Fruit fly (Drosophila melanogaster) whole organism, embryonic: Measurements from ENCODE around the gene CG5498.

Experiments used
- BtbVII ChIP-seq: fragments of 200-800 bp; sonication (Bioruptor generic); optimal IDR thresholded peaks from 3 replicates; lab custom pipeline; 2017; ENCODE audit warnings: missing biosample characterization, mild to moderate bottlenecking, missing genetic modification characterization
- CG10274 ChIP-seq: fragments of 200-800 bp; sonication (Bioruptor generic); optimal IDR thresholded peaks from 3 replicates; lab custom pipeline; 2017; ENCODE audit warnings: missing biosample characterization, mild to moderate bottlenecking, missing genetic modification characterization
- CG10565 ChIP-seq: fragments of 200-800 bp; sonication (Bioruptor generic); optimal IDR thresholded peaks from 3 replicates; lab custom pipeline; 2016; ENCODE audit warnings: missing biosample characterization, mild to moderate bottlenecking, missing genetic modification characterization
- CG11696 ChIP-seq: fragments of 200-800 bp; sonication (Bioruptor generic); IDR thresholded peaks from 2 replicates; pipeline ENCODE4 v1.3.6; 2022; ENCODE audit warnings: missing biosample characterization, missing genetic modification characterization
- CG13624 ChIP-seq: fragments of 200-800 bp; sonication (Bioruptor generic); optimal IDR thresholded peaks from 2 replicates; lab custom pipeline; 2016; ENCODE audit warnings: missing biosample characterization, missing genetic modification characterization
- CG15011 ChIP-seq: fragments of 200-800 bp; sonication (Bioruptor generic); optimal IDR thresholded peaks from 3 replicates; lab custom pipeline; 2018; ENCODE audit warnings: missing biosample characterization, mild to moderate bottlenecking, missing genetic modification characterization
- CG16813 ChIP-seq: fragments of 200-800 bp; sonication (Bioruptor generic); IDR thresholded peaks from 3 replicates; pipeline ENCODE4 v1.3.6; 2022; ENCODE audit warnings: missing biosample characterization, missing genetic modification characterization; ENCODE audit not compliant: partially characterized antibody
- CG17361 ChIP-seq: fragments of 200-800 bp; sonication (Bioruptor generic); IDR thresholded peaks from 3 replicates; pipeline ENCODE4 v1.3.6; 2022; ENCODE audit warnings: missing biosample characterization, missing genetic modification characterization
- CG1792 ChIP-seq: fragments of 200-800 bp; sonication (Bioruptor generic); optimal IDR thresholded peaks from 2 replicates; lab custom pipeline; 2016; ENCODE audit warnings: missing biosample characterization, missing genetic modification characterization
- CG2678 ChIP-seq: fragments of 200-800 bp; sonication (Bioruptor generic); optimal IDR thresholded peaks from 3 replicates; lab custom pipeline; 2019; ENCODE audit warnings: missing biosample characterization, mild to moderate bottlenecking, missing genetic modification characterization, moderate library complexity
- CG2712 ChIP-seq: fragments of 200-800 bp; optimal IDR thresholded peaks from 3 replicates; lab custom pipeline; 2019; ENCODE audit warnings: missing biosample characterization, mild to moderate bottlenecking, missing genetic modification characterization, moderate library complexity
- CG2875 ChIP-seq: fragments of 200-800 bp; sonication (Bioruptor generic); optimal IDR thresholded peaks from 2 replicates; lab custom pipeline; 2017; ENCODE audit warnings: missing biosample characterization, mild to moderate bottlenecking, missing genetic modification characterization, missing genetic modification reagents
- CG34376 ChIP-seq: fragments of 200-800 bp; sonication (Bioruptor generic); optimal IDR thresholded peaks from 2 replicates; lab custom pipeline; 2018; ENCODE audit warnings: missing biosample characterization, mild to moderate bottlenecking, missing genetic modification characterization
- CG34422 ChIP-seq: fragments of 200-800 bp; sonication (Bioruptor generic); IDR thresholded peaks from 3 replicates; pipeline ENCODE4 v1.3.6; 2022; ENCODE audit warnings: missing biosample characterization, missing genetic modification characterization
- CG3847 ChIP-seq: fragments of 200-800 bp; sonication (Bioruptor generic); IDR thresholded peaks from 2 replicates; pipeline ENCODE4 v1.3.6; 2022; ENCODE audit warnings: missing biosample characterization, missing genetic modification characterization
- CG7271 ChIP-seq: fragments of 200-800 bp; sonication (Bioruptor generic); optimal IDR thresholded peaks from 2 replicates; lab custom pipeline; 2018; ENCODE audit warnings: missing biosample characterization, mild to moderate bottlenecking, missing genetic modification characterization, moderate library complexity
- CG7357 ChIP-seq: fragments of 200-800 bp; sonication (Bioruptor generic); IDR thresholded peaks from 3 replicates; pipeline ENCODE4 v1.3.6; 2022; ENCODE audit warnings: missing biosample characterization, missing genetic modification characterization
- CG7786 ChIP-seq: fragments of 200-800 bp; sonication (Bioruptor generic); optimal IDR thresholded peaks from 2 replicates; lab custom pipeline; 2016; ENCODE audit warnings: missing biosample characterization, missing genetic modification characterization
- CG8089 ChIP-seq: fragments of 200-800 bp; sonication (Bioruptor generic); optimal IDR thresholded peaks from 3 replicates; lab custom pipeline; 2016; ENCODE audit warnings: missing biosample characterization, missing genetic modification characterization
- D ChIP-seq, 2 experiments: fragments of 200-800 bp in 1 of 2; fragments of >200 bp in 1 of 2; sonication (Bioruptor generic) in 1 of 2; optimal IDR thresholded peaks; 2 replicates in 1 of 2; 3 replicates in 1 of 2; lab custom pipeline; 2017; ENCODE audit warnings: mild to moderate bottlenecking in 1 of 2, missing biosample characterization in 1 of 2, missing genetic modification characterization in 1 of 2, missing genetic modification reagents in 1 of 2
- Dref ChIP-seq: fragments of 200-800 bp; sonication (Bioruptor generic); IDR thresholded peaks from 2 replicates; pipeline ENCODE4 v1.3.6; 2022; ENCODE audit warnings: missing biosample characterization, missing genetic modification characterization
- Eip74EF ChIP-seq, 2 experiments: fragments of 200-800 bp in 1 of 2; fragments of >200 bp in 1 of 2; sonication (Bioruptor generic) in 1 of 2; optimal IDR thresholded peaks; 2 replicates each; lab custom pipeline; 2017 to 2019; ENCODE audit warnings: missing biosample characterization in 2 of 2, missing genetic modification characterization in 2 of 2, mild to moderate bottlenecking in 1 of 2, moderate library complexity in 1 of 2
- Elba2 ChIP-seq: fragments of 200-800 bp; sonication (Bioruptor generic); optimal IDR thresholded peaks from 3 replicates; lab custom pipeline; 2016; ENCODE audit warnings: missing biosample characterization, missing genetic modification characterization
- Fer3 ChIP-seq: fragments of 200-800 bp; sonication (Bioruptor generic); optimal IDR thresholded peaks from 2 replicates; lab custom pipeline; 2018; ENCODE audit warnings: missing biosample characterization, mild to moderate bottlenecking, missing genetic modification characterization, moderate library complexity
- Hand ChIP-seq: fragments of 200-800 bp; sonication (Bioruptor generic); optimal IDR thresholded peaks from 2 replicates; lab custom pipeline; 2017; ENCODE audit warnings: mild to moderate bottlenecking, missing biosample characterization, missing genetic modification reagents, missing genetic modification characterization
- Med ChIP-seq: fragments of 200-800 bp; sonication (Bioruptor generic); peaks from one replicate; lab custom pipeline; 2016; ENCODE audit warnings: missing biosample characterization, missing genetic modification characterization, mild to moderate bottlenecking, inconsistent platforms, moderate library complexity
- Myb ChIP-seq: fragments of 200-800 bp; sonication (Bioruptor generic); optimal IDR thresholded peaks from 2 replicates; lab custom pipeline; 2016; ENCODE audit warnings: missing biosample characterization, missing genetic modification characterization
- Nf-YC ChIP-seq: fragments of 200-800 bp; optimal IDR thresholded peaks from 3 replicates; lab custom pipeline; 2019; ENCODE audit warnings: missing biosample characterization, mild to moderate bottlenecking, missing genetic modification characterization, moderate library complexity
- Opbp ChIP-seq: fragments of 200-800 bp; sonication (Bioruptor generic); IDR thresholded peaks from 3 replicates; pipeline ENCODE4 v1.3.6; 2022; ENCODE audit warnings: missing biosample characterization, missing genetic modification characterization; ENCODE audit not compliant: partially characterized antibody
- Scr ChIP-seq: fragments of 200-800 bp; sonication (Bioruptor generic); IDR thresholded peaks from 2 replicates; pipeline ENCODE4 v1.3.6; 2022; ENCODE audit warnings: missing biosample characterization, missing genetic modification characterization; ENCODE audit not compliant: partially characterized antibody
- Taf1 ChIP-seq: fragments of 200-800 bp; sonication (Bioruptor generic); IDR thresholded peaks from 2 replicates; pipeline ENCODE4 v1.3.6; 2022; ENCODE audit warnings: missing biosample characterization, missing genetic modification characterization
- Tbp ChIP-seq: fragments of >200 bp; optimal IDR thresholded peaks from 2 replicates; lab custom pipeline; 2018; ENCODE audit warnings: missing biosample characterization, missing genetic modification characterization
- bcd ChIP-seq: fragments of 200-800 bp; sonication (Bioruptor generic); optimal IDR thresholded peaks from 2 replicates; lab custom pipeline; 2017; ENCODE audit warnings: missing biosample characterization, mild to moderate bottlenecking, missing genetic modification characterization
- crp ChIP-seq, 2 experiments: fragments of 200-800 bp; sonication (Bioruptor generic); optimal IDR thresholded peaks; 2 replicates in 1 of 2; 3 replicates in 1 of 2; lab custom pipeline; 2017; ENCODE audit warnings: missing biosample characterization in 2 of 2, missing genetic modification characterization in 2 of 2, mild to moderate bottlenecking in 1 of 2, moderate library complexity in 1 of 2
- dmrt11E ChIP-seq: fragments of 200-800 bp; sonication (Bioruptor generic); optimal IDR thresholded peaks from 3 replicates; lab custom pipeline; 2018; ENCODE audit warnings: missing biosample characterization, mild to moderate bottlenecking, missing genetic modification characterization, moderate library complexity
- fd96Cb ChIP-seq: fragments of 200-800 bp; sonication (Bioruptor generic); optimal IDR thresholded peaks from 2 replicates; lab custom pipeline; 2018; ENCODE audit warnings: missing biosample characterization, mild to moderate bottlenecking, missing genetic modification characterization, moderate library complexity
- gce ChIP-seq: fragments of 200-800 bp; sonication (Bioruptor generic); IDR thresholded peaks from 3 replicates; pipeline ENCODE4 v1.3.6; 2022; ENCODE audit warnings: missing biosample characterization, missing genetic modification characterization
- hbn ChIP-seq: fragments of 200-800 bp; sonication (Bioruptor generic); IDR thresholded peaks from 2 replicates; pipeline ENCODE4 v1.3.6; 2022; ENCODE audit warnings: missing biosample characterization, missing genetic modification characterization; ENCODE audit not compliant: partially characterized antibody
- ken ChIP-seq: fragments of 200-800 bp; sonication (Bioruptor generic); IDR thresholded peaks from 3 replicates; pipeline ENCODE4 v1.3.6; 2022; ENCODE audit warnings: missing biosample characterization, missing genetic modification characterization
- nerfin-2 ChIP-seq: fragments of 200-800 bp; sonication (Bioruptor generic); IDR thresholded peaks from 2 replicates; pipeline ENCODE4 v1.3.6; 2022; ENCODE audit warnings: missing biosample characterization, missing genetic modification characterization; ENCODE audit not compliant: partially characterized antibody
- odd ChIP-seq: fragments of 200-800 bp; sonication (Bioruptor generic); optimal IDR thresholded peaks from 2 replicates; lab custom pipeline; 2017; ENCODE audit warnings: missing biosample characterization, mild to moderate bottlenecking, missing genetic modification characterization
- prd ChIP-seq, 3 experiments: fragments of >200 bp in 2 of 3; fragments of 200-800 bp in 1 of 3; sonication (Bioruptor generic) in 1 of 3; optimal IDR thresholded peaks in 2 of 3; IDR thresholded peaks in 1 of 3; 2 replicates in 2 of 3; 3 replicates in 1 of 3; pipeline versions ENCODE4 v1.3.6 to Lab custom; 2017 to 2022; ENCODE audit warnings: missing biosample characterization in 1 of 3, missing genetic modification characterization in 1 of 3
- stwl ChIP-seq: fragments of 200-800 bp; sonication (Bioruptor generic); optimal IDR thresholded peaks from 3 replicates; lab custom pipeline; 2018; ENCODE audit warnings: missing biosample characterization, mild to moderate bottlenecking, missing genetic modification characterization, moderate library complexity
- tgo ChIP-seq: fragments of 200-800 bp; sonication (Bioruptor generic); IDR thresholded peaks from 3 replicates; pipeline ENCODE4 v1.3.6; 2022; ENCODE audit warnings: missing biosample characterization, missing genetic modification characterization
- tio ChIP-seq: fragments of 200-800 bp; sonication (Bioruptor generic); optimal IDR thresholded peaks from 2 replicates; lab custom pipeline; 2017; ENCODE audit warnings: missing biosample characterization, missing genetic modification characterization, inconsistent platforms
- unpg ChIP-seq: fragments of 200-800 bp; sonication (Bioruptor generic); optimal IDR thresholded peaks from 3 replicates; lab custom pipeline; 2018; ENCODE audit warnings: missing biosample characterization, mild to moderate bottlenecking, missing genetic modification characterization, moderate library complexity
- wek ChIP-seq: fragments of 200-800 bp; sonication (Bioruptor generic); optimal IDR thresholded peaks from 3 replicates; lab custom pipeline; 2018; ENCODE audit warnings: missing biosample characterization, mild to moderate bottlenecking, missing genetic modification characterization, moderate library complexity

CG5498 gene

DNA sequence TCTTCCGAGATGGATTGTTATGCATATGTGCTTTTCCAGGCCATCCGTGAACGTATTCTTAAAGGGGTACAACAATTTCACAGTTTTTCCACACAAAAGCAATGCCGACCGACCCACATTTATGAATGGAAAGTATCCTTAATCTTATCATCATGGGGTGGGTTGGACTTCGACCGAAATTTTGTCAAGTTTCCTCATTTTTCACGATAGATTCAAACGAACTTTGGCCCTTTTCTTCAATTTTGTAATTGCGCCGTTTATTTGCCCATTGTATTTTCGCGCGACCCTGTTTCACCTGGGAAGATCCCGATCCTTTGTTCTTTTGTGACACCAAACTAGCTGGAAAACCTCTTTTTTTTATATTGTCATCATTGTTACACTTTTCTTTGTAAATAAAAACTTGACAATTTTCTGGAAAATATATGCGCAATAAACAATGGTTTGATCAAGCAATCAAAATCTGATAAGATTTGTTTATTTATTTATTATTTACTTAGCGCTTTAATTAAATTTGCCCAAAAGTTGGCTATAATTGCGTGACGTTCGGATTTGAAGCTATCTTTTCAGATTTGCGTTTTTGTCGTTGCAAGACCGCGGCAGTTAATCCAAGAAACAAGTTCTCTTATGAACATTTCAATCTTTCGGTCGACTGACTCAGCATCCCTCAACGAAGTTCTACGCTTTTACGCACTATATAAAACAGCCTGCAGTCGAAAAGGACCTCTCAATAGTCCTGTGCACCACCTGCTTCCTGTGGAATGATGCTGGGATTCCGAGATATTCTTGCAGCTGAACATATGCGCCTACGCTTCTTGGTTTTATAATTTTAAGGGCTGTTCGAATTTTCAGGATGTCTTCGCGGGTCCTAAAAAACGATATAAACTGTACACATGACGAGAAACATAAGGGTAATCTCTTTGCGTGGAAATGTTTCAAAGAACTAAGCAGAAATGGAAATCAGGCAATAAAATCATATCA lies 22.4 kb upstream of the CG5498 start (continued):
- peak; percentile 2 for TF ChIP-seq CG2712
- TF ChIP-seq gce (GFP tag; lab: Robert Waterston, UW): no peak
- TF ChIP-seq CG15011: no peak
- TF ChIP-seq Nf-YC (tag; lab: Kevin White, UChicago): peak; percentile 21
- TF ChIP-seq stwl: no peak
- no peak for TF ChIP-seq CG34422 (GFP tag; lab: Robert Waterston, UW)
- peak; percentile 45 for TF ChIP-seq unpg (GFP tag; lab: Kevin White, UChicago)
- no peak for TF ChIP-seq Myb (GFP tag; lab: Kevin White, UChicago)
- no peak for TF ChIP-seq CG16813 (GFP tag; lab: Robert Waterston, UW)
- TF ChIP-seq CG1792 (GFP tag; lab: Kevin White, UChicago): no peak
- no peak for TF ChIP-seq hbn (GFP tag; lab: Robert Waterston, UW)
- TF ChIP-seq fd96Cb (tag; lab: Kevin White, UChicago): no peak
- TF ChIP-seq crp (GFP tag; optimal IDR thresholded peaks at IDR 0.05; lab: Kevin White, UChicago): no peak
- no peak for TF ChIP-seq Elba2
- TF ChIP-seq CG34376 (GFP tag; lab: Kevin White, UChicago): no peak
- no peak for TF ChIP-seq prd (optimal IDR thresholded peaks at IDR 0.05; lab: Kevin White, UChicago)
- TF ChIP-seq prd (GFP tag; IDR thresholded peaks at IDR 0.05; lab: Robert Waterston, UW): no peak
- no peak for TF ChIP-seq nerfin-2 (GFP tag; lab: Robert Waterston, UW)
- no peak for TF ChIP-seq CG7786 (GFP tag; lab: Kevin White, UChicago)
- no peak for TF ChIP-seq tgo
- TF ChIP-seq CG7271 (tag; lab: Kevin White, UChicago): no peak
- no peak for TF ChIP-seq Tbp
- TF ChIP-seq BtbVII: no peak
- TF ChIP-seq Opbp (GFP tag; lab: Robert Waterston, UW): no peak
- TF ChIP-seq CG7357 (GFP tag; lab: Robert Waterston, UW): no peak
- peak; percentile 27 for TF ChIP-seq odd (GFP tag; lab: Kevin White, UChicago)
- no peak for TF ChIP-seq CG8089 (GFP tag; lab: Kevin White, UChicago)
- no peak for TF ChIP-seq D (optimal IDR thresholded peaks at IDR 0.05; lab: Kevin White, UChicago)
- TF ChIP-seq D (GFP tag; optimal IDR thresholded peaks at IDR 0.05; lab: Kevin White, UChicago): no peak
- TF ChIP-seq CG3847 (GFP tag; lab: Robert Waterston, UW): no peak
- TF ChIP-seq bcd (GFP tag; lab: Kevin White, UChicago): no peak
- peak; percentile 24 for TF ChIP-seq Fer3 (tag; lab: Kevin White, UChicago)
- no peak for TF ChIP-seq dmrt11E
- no peak for TF ChIP-seq Hand (GFP tag; lab: Kevin White, UChicago)
- TF ChIP-seq CG2678: peak; percentile 49
- no peak for TF ChIP-seq CG10565 (GFP tag; lab: Kevin White, UChicago)
- TF ChIP-seq Dref (GFP tag; lab: Robert Waterston, UW): no peak
- TF ChIP-seq Med: peak; percentile 4
- peak; percentile 22 for TF ChIP-seq CG2875 (GFP tag; lab: Kevin White, UChicago)
- TF ChIP-seq Eip74EF (GFP tag; optimal IDR thresholded peaks at IDR 0.05; lab: Kevin White, UChicago): peak in 1 of 2 experiments; percentile 26
- no peak for TF ChIP-seq CG11696
- no peak for TF ChIP-seq CG10274 (GFP tag; lab: Kevin White, UChicago)
- no peak for TF ChIP-seq tio (GFP tag; lab: Kevin White, UChicago)
- no peak for TF ChIP-seq CG17361 (GFP tag; lab: Robert Waterston, UW)
- TF ChIP-seq CG13624: no peak
- no peak for TF ChIP-seq Scr (GFP tag; lab: Robert Waterston, UW)
- TF ChIP-seq Taf1 (GFP tag; lab: Robert Waterston, UW): no peak
- peak; percentile 41 for TF ChIP-seq wek
- TF ChIP-seq ken (GFP tag; lab: Robert Waterston, UW): no peak
